Fruit fly (Drosophila melanogaster) whole organism, embryonic: ENCODE measurements around the gene GluProRS.

ENCODE experiments used
- BEAF-32 ChIP-seq: fragments of 200-800 bp; sonication (Bioruptor generic); optimal IDR thresholded peaks from 3 replicates; lab custom pipeline; 2017; ENCODE audit warnings: missing biosample characterization, missing genetic modification characterization, mild to moderate bottlenecking, moderate library complexity, missing genetic modification reagents
- Bdp1 ChIP-seq: fragments of 200-800 bp; sonication (Bioruptor generic); optimal IDR thresholded peaks from 3 replicates; lab custom pipeline; 2016; ENCODE audit warnings: missing biosample characterization, missing genetic modification characterization
- Bgb ChIP-seq: fragments of 200-800 bp; sonication (Bioruptor generic); IDR thresholded peaks from 2 replicates; pipeline ENCODE4 v1.3.6; 2022; ENCODE audit warnings: missing biosample characterization, missing genetic modification characterization; ENCODE audit not compliant: partially characterized antibody
- CG10147 ChIP-seq: fragments of 200-800 bp; sonication (Bioruptor generic); optimal IDR thresholded peaks from 2 replicates; lab custom pipeline; 2019; ENCODE audit warnings: missing biosample characterization, mild to moderate bottlenecking, missing genetic modification characterization, moderate library complexity
- CG11085 ChIP-seq: fragments of 200-800 bp; sonication (Bioruptor generic); IDR thresholded peaks from 2 replicates; pipeline ENCODE4 v1.3.6; 2022; ENCODE audit warnings: missing biosample characterization, missing genetic modification characterization
- CG11398 ChIP-seq: fragments of 200-800 bp; sonication (Bioruptor generic); optimal IDR thresholded peaks from 2 replicates; lab custom pipeline; 2016; ENCODE audit warnings: missing biosample characterization, missing genetic modification characterization
- CG11456 ChIP-seq: fragments of 200-800 bp; sonication (Bioruptor generic); IDR thresholded peaks from 3 replicates; pipeline ENCODE4 v1.3.6; 2022; ENCODE audit warnings: missing biosample characterization, missing genetic modification characterization
- CG11504 ChIP-seq: fragments of 200-800 bp; sonication (Bioruptor generic); optimal IDR thresholded peaks from 3 replicates; lab custom pipeline; 2019; ENCODE audit warnings: missing biosample characterization, mild to moderate bottlenecking, missing genetic modification characterization, moderate library complexity
- CG12155 ChIP-seq: fragments of 200-800 bp; sonication (Bioruptor generic); optimal IDR thresholded peaks from 3 replicates; lab custom pipeline; 2016; ENCODE audit warnings: missing biosample characterization, missing genetic modification characterization
- CG12219 ChIP-seq: fragments of 200-800 bp; sonication (Bioruptor generic); optimal IDR thresholded peaks from 3 replicates; lab custom pipeline; 2018; ENCODE audit warnings: missing biosample characterization, mild to moderate bottlenecking, missing genetic modification characterization
- CG15011 ChIP-seq: fragments of 200-800 bp; sonication (Bioruptor generic); optimal IDR thresholded peaks from 3 replicates; lab custom pipeline; 2018; ENCODE audit warnings: missing biosample characterization, mild to moderate bottlenecking, missing genetic modification characterization
- CG16813 ChIP-seq: fragments of 200-800 bp; sonication (Bioruptor generic); IDR thresholded peaks from 3 replicates; pipeline ENCODE4 v1.3.6; 2022; ENCODE audit warnings: missing biosample characterization, missing genetic modification characterization; ENCODE audit not compliant: partially characterized antibody
- CG17186 ChIP-seq: fragments of 200-800 bp; sonication (Bioruptor generic); optimal IDR thresholded peaks from 3 replicates; lab custom pipeline; 2017; ENCODE audit warnings: missing biosample characterization, missing genetic modification reagents, missing genetic modification characterization
- CG1832 ChIP-seq: fragments of 200-800 bp; sonication (Bioruptor generic); optimal IDR thresholded peaks from 2 replicates; lab custom pipeline; 2017; ENCODE audit warnings: missing biosample characterization, mild to moderate bottlenecking, missing genetic modification characterization, inconsistent platforms
- CG18599 ChIP-seq: fragments of 200-800 bp; sonication (Bioruptor generic); optimal IDR thresholded peaks from 3 replicates; lab custom pipeline; 2017; ENCODE audit warnings: missing biosample characterization, missing genetic modification characterization, mild to moderate bottlenecking, moderate library complexity, missing genetic modification reagents
- CG2712 ChIP-seq: fragments of 200-800 bp; optimal IDR thresholded peaks from 3 replicates; lab custom pipeline; 2019; ENCODE audit warnings: missing biosample characterization, mild to moderate bottlenecking, missing genetic modification characterization, moderate library complexity
- CG3065 ChIP-seq: fragments of 200-800 bp; sonication (Bioruptor generic); optimal IDR thresholded peaks from 2 replicates; lab custom pipeline; 2016; ENCODE audit warnings: missing biosample characterization, missing genetic modification characterization
- CG34224 ChIP-seq: fragments of 200-800 bp; sonication (Bioruptor generic); IDR thresholded peaks from 3 replicates; pipeline ENCODE4 v1.3.6; 2022; ENCODE audit warnings: missing biosample characterization, missing genetic modification characterization; ENCODE audit not compliant: partially characterized antibody
- CG34376 ChIP-seq: fragments of 200-800 bp; sonication (Bioruptor generic); optimal IDR thresholded peaks from 2 replicates; lab custom pipeline; 2018; ENCODE audit warnings: missing biosample characterization, mild to moderate bottlenecking, missing genetic modification characterization
- CG3995 ChIP-seq: fragments of 200-800 bp; sonication (Bioruptor generic); optimal IDR thresholded peaks from 3 replicates; lab custom pipeline; 2016; ENCODE audit warnings: missing biosample characterization, missing genetic modification characterization
- CG5245 ChIP-seq: fragments of 200-800 bp; sonication (Bioruptor generic); optimal IDR thresholded peaks from 3 replicates; lab custom pipeline; 2016; ENCODE audit warnings: missing biosample characterization, missing genetic modification characterization
- CG6765 ChIP-seq: fragments of 200-800 bp; sonication (Bioruptor generic); optimal IDR thresholded peaks from 3 replicates; lab custom pipeline; 2017; ENCODE audit warnings: missing biosample characterization, mild to moderate bottlenecking, missing genetic modification characterization
- CG7271 ChIP-seq: fragments of 200-800 bp; sonication (Bioruptor generic); optimal IDR thresholded peaks from 2 replicates; lab custom pipeline; 2018; ENCODE audit warnings: missing biosample characterization, mild to moderate bottlenecking, missing genetic modification characterization, moderate library complexity
- CG7928 ChIP-seq: fragments of 200-800 bp; sonication (Bioruptor generic); optimal IDR thresholded peaks from 2 replicates; lab custom pipeline; 2017; ENCODE audit warnings: missing biosample characterization, mild to moderate bottlenecking, missing genetic modification characterization
- CG7963 ChIP-seq: fragments of 200-800 bp; sonication (Bioruptor generic); IDR thresholded peaks from 3 replicates; pipeline ENCODE4 v1.3.6; 2022; ENCODE audit warnings: missing biosample characterization, missing genetic modification characterization; ENCODE audit not compliant: partially characterized antibody
- CG8281 ChIP-seq: fragments of 200-800 bp; sonication (Bioruptor generic); optimal IDR thresholded peaks from 2 replicates; lab custom pipeline; 2018; ENCODE audit warnings: missing biosample characterization, mild to moderate bottlenecking, missing genetic modification characterization, moderate library complexity
- CG9609 ChIP-seq: fragments of 200-800 bp; sonication (Bioruptor generic); optimal IDR thresholded peaks from 3 replicates; lab custom pipeline; 2016; ENCODE audit warnings: missing biosample characterization, missing genetic modification characterization
- Camta ChIP-seq: fragments of 200-800 bp; sonication (Bioruptor generic); optimal IDR thresholded peaks from 2 replicates; lab custom pipeline; 2016; ENCODE audit warnings: missing biosample characterization, missing genetic modification characterization
- E2f2 ChIP-seq: fragments of 200-800 bp; sonication (Bioruptor generic); IDR thresholded peaks from 2 replicates; pipeline ENCODE4 v1.3.6; 2022; ENCODE audit warnings: missing biosample characterization, missing genetic modification characterization
- Ets97D ChIP-seq: fragments of 200-800 bp; sonication (Bioruptor generic); optimal IDR thresholded peaks from 3 replicates; lab custom pipeline; 2016; ENCODE audit warnings: missing biosample characterization, missing genetic modification characterization
- MBD-R2 ChIP-seq: fragments of 200-800 bp; sonication (Bioruptor generic); IDR thresholded peaks from 2 replicates; pipeline ENCODE4 v1.3.6; 2022; ENCODE audit warnings: missing biosample characterization, missing genetic modification characterization
- Max ChIP-seq: fragments of 200-800 bp; sonication (Bioruptor generic); optimal IDR thresholded peaks from 2 replicates; lab custom pipeline; 2016; ENCODE audit warnings: missing biosample characterization, mild to moderate bottlenecking, missing genetic modification characterization
- Sry-β ChIP-seq: fragments of 200-800 bp; sonication (Bioruptor generic); optimal IDR thresholded peaks from 2 replicates; lab custom pipeline; 2018; ENCODE audit warnings: missing biosample characterization, mild to moderate bottlenecking, missing genetic modification characterization, moderate library complexity
- Xrp1 ChIP-seq: fragments of 200-800 bp; sonication (Bioruptor generic); IDR thresholded peaks from 2 replicates; pipeline ENCODE4 v1.3.6; 2022; ENCODE audit warnings: missing biosample characterization, missing genetic modification characterization
- amos ChIP-seq: fragments of 200-800 bp; sonication (Bioruptor generic); IDR thresholded peaks from 2 replicates; pipeline ENCODE4 v1.3.6; 2022; ENCODE audit warnings: missing biosample characterization, missing genetic modification characterization; ENCODE audit not compliant: partially characterized antibody
- bbx ChIP-seq: fragments of 200-800 bp; sonication (Bioruptor generic); IDR thresholded peaks from 2 replicates; pipeline ENCODE4 v1.3.6; 2022; ENCODE audit warnings: missing biosample characterization, missing genetic modification characterization; ENCODE audit not compliant: partially characterized antibody
- chn ChIP-seq: fragments of 200-800 bp; sonication (Bioruptor generic); optimal IDR thresholded peaks from 2 replicates; lab custom pipeline; 2016; ENCODE audit warnings: missing biosample characterization, missing genetic modification characterization
- croc ChIP-seq: fragments of 200-800 bp; sonication (Bioruptor generic); conservative IDR thresholded peaks from 3 replicates; pipeline ENCODE4 v1.3.6; 2022; ENCODE audit warnings: missing biosample characterization, missing genetic modification characterization
- crp ChIP-seq, 2 experiments: fragments of 200-800 bp; sonication (Bioruptor generic); optimal IDR thresholded peaks; 2 replicates in 1 of 2; 3 replicates in 1 of 2; lab custom pipeline; 2017; ENCODE audit warnings: missing biosample characterization in 2 of 2, missing genetic modification characterization in 2 of 2, mild to moderate bottlenecking in 1 of 2, moderate library complexity in 1 of 2
- danr ChIP-seq: fragments of 200-800 bp; sonication (Bioruptor generic); IDR thresholded peaks from 2 replicates; pipeline ENCODE4 v1.3.6; 2022; ENCODE audit warnings: missing biosample characterization, missing genetic modification characterization
- esg ChIP-seq: fragments of 200-800 bp; sonication (Bioruptor generic); conservative IDR thresholded peaks from 2 replicates; pipeline ENCODE4 v1.3.6; 2022; ENCODE audit warnings: missing biosample characterization, missing genetic modification characterization
- fd102C ChIP-seq: fragments of 200-800 bp; sonication (Bioruptor generic); optimal IDR thresholded peaks from 2 replicates; lab custom pipeline; 2018; ENCODE audit warnings: missing biosample characterization, mild to moderate bottlenecking, missing genetic modification characterization, moderate library complexity
- grau ChIP-seq: fragments of 200-800 bp; optimal IDR thresholded peaks from 3 replicates; lab custom pipeline; 2019; ENCODE audit warnings: missing biosample characterization, mild to moderate bottlenecking, missing genetic modification characterization, moderate library complexity
- gsb ChIP-seq: fragments of 200-800 bp; sonication (Bioruptor generic); IDR thresholded peaks from 2 replicates; pipeline ENCODE4 v1.3.6; 2022; ENCODE audit warnings: missing biosample characterization, missing genetic modification characterization
- insv ChIP-seq, 2 experiments: fragments of 200-800 bp; sonication (Bioruptor generic); optimal IDR thresholded peaks; 3 replicates each; lab custom pipeline; 2016 to 2018; ENCODE audit warnings: missing biosample characterization in 2 of 2, missing genetic modification characterization in 2 of 2
- lola ChIP-seq, 3 experiments: fragments of >200 bp in 2 of 3; fragments of 200-800 bp in 1 of 3; sonication (Bioruptor generic) in 1 of 3; optimal IDR thresholded peaks; 2 replicates each; lab custom pipeline; 2017 to 2019; ENCODE audit warnings: missing biosample characterization in 3 of 3, missing genetic modification characterization in 3 of 3, mild to moderate bottlenecking in 1 of 3, moderate library complexity in 1 of 3
- mirr ChIP-seq: fragments of 200-800 bp; sonication (Bioruptor generic); optimal IDR thresholded peaks from 3 replicates; lab custom pipeline; 2018; ENCODE audit warnings: missing biosample characterization, mild to moderate bottlenecking, missing genetic modification characterization
- pfk ChIP-seq: fragments of 200-800 bp; sonication (Bioruptor generic); optimal IDR thresholded peaks from 2 replicates; lab custom pipeline; 2018; ENCODE audit warnings: missing biosample characterization, mild to moderate bottlenecking, missing genetic modification characterization, moderate library complexity
- phol ChIP-seq: fragments of 200-800 bp; sonication (Bioruptor generic); optimal IDR thresholded peaks from 3 replicates; lab custom pipeline; 2018; ENCODE audit warnings: missing biosample characterization, mild to moderate bottlenecking, missing genetic modification characterization, moderate library complexity
- pum ChIP-seq: fragments of 200-800 bp; sonication (Bioruptor generic); optimal IDR thresholded peaks from 2 replicates; lab custom pipeline; 2016; ENCODE audit warnings: missing biosample characterization, missing genetic modification characterization
- pzg ChIP-seq: fragments of 200-800 bp; sonication (Bioruptor generic); optimal IDR thresholded peaks from 3 replicates; lab custom pipeline; 2018; ENCODE audit warnings: missing biosample characterization, mild to moderate bottlenecking, missing genetic modification characterization, moderate library complexity
- sim ChIP-seq: fragments of 200-800 bp; sonication (Bioruptor generic); IDR thresholded peaks from 2 replicates; pipeline ENCODE4 v1.3.6; 2022; ENCODE audit warnings: missing biosample characterization, missing genetic modification characterization
- sr ChIP-seq: fragments of 200-800 bp; sonication (Bioruptor generic); IDR thresholded peaks from 3 replicates; pipeline ENCODE4 v1.3.6; 2022; ENCODE audit warnings: missing biosample characterization, missing genetic modification characterization
- stc ChIP-seq: fragments of 200-800 bp; sonication (Bioruptor generic); IDR thresholded peaks from 2 replicates; pipeline ENCODE4 v1.3.6; 2022; ENCODE audit warnings: missing biosample characterization, missing genetic modification characterization

The GluProRS gene

dm6 chr3R:23996224-23996623 is 38.0 kb upstream of the GluProRS start, which contains the start of gene LSm3 (continued):
- no peak for TF ChIP-seq Sry-β (GFP tag; lab: Kevin White, UChicago)
- peak; percentile 48 for TF ChIP-seq E2f2 (GFP tag; lab: Robert Waterston, UW)
- TF ChIP-seq sr (GFP tag; lab: Robert Waterston, UW), result no peak
- TF ChIP-seq Bdp1, result no peak
- TF ChIP-seq BEAF-32 (GFP tag; lab: Kevin White, UChicago), result peak; percentile 23
- no peak for TF ChIP-seq CG11456 (GFP tag; lab: Robert Waterston, UW)
- no peak for TF ChIP-seq CG3995
- TF ChIP-seq pfk (GFP tag; lab: Kevin White, UChicago), result no peak
- 0 out of 3 replicates have a peak, but pooled peaks have one; percentile 24 for TF ChIP-seq CG34224 (GFP tag; lab: Robert Waterston, UW)
- TF ChIP-seq CG18599, result no peak
- TF ChIP-seq pzg (GFP tag; lab: Kevin White, UChicago), result peak; percentile 53
- TF ChIP-seq CG5245 (GFP tag; lab: Kevin White, UChicago), result no peak
- no peak for TF ChIP-seq stc
- TF ChIP-seq Bgb, result no peak
- TF ChIP-seq CG16813, result no peak
- TF ChIP-seq lola (GFP tag; optimal IDR thresholded peaks at IDR 0.05; lab: Kevin White, UChicago), result no peak
- no peak for TF ChIP-seq esg
- peak; percentile 99 for TF ChIP-seq CG17186 (GFP tag; lab: Kevin White, UChicago)
- TF ChIP-seq amos (GFP tag; lab: Robert Waterston, UW), result no peak
- TF ChIP-seq CG9609, result no peak
- TF ChIP-seq pum, result no peak
- no peak for TF ChIP-seq CG8281 (tag; lab: Kevin White, UChicago)
- TF ChIP-seq chn (GFP tag; lab: Kevin White, UChicago), result no peak
- TF ChIP-seq phol (tag; lab: Kevin White, UChicago), result no peak
- peak; percentile 25 for TF ChIP-seq Ets97D
- TF ChIP-seq CG7963 (GFP tag; lab: Robert Waterston, UW), result no peak
- TF ChIP-seq croc (GFP tag; lab: Robert Waterston, UW), result no peak
- TF ChIP-seq MBD-R2 (GFP tag; lab: Robert Waterston, UW), result peak; percentile 65
- no peak for TF ChIP-seq gsb
- no peak for TF ChIP-seq sim (GFP tag; lab: Robert Waterston, UW)
- no peak for TF ChIP-seq mirr (GFP tag; lab: Kevin White, UChicago)
- TF ChIP-seq Camta, result no peak
- TF ChIP-seq grau, result no peak
- no peak for TF ChIP-seq CG7928
- TF ChIP-seq crp (GFP tag; optimal IDR thresholded peaks at IDR 0.05; lab: Kevin White, UChicago), result peak in 1 of 2 experiments; percentile 43
- no peak for TF ChIP-seq fd102C (GFP tag; lab: Kevin White, UChicago)
- TF ChIP-seq CG3065, result no peak
- no peak for TF ChIP-seq CG15011 (GFP tag; lab: Kevin White, UChicago)
- no peak for TF ChIP-seq CG34376
- no peak for TF ChIP-seq CG2712
- no peak for TF ChIP-seq CG10147
- no peak for TF ChIP-seq Max (GFP tag; lab: Kevin White, UChicago)

dm6 chr3R:23995460-23995859 is 37.3 kb upstream of the GluProRS start, which contains the start of gene CG33108:
Gene CG33108, plus strand, starts transcription at chr3R:23995659.
- TF ChIP-seq CG11398 (GFP tag; lab: Kevin White, UChicago) (no peak), CG12155 (no peak), CG12219 (GFP tag; lab: Kevin White, UChicago) (no peak), bbx (GFP tag; lab: Robert Waterston, UW) (peak; percentile 36; the same call in 1 of the 2 replicates), CG11504 (tag; lab: Kevin White, UChicago) (no peak), danr (GFP tag; lab: Robert Waterston, UW) (no peak), CG1832 (GFP tag; lab: Kevin White, UChicago) (no peak), CG7271 (no peak), insv (GFP tag; optimal IDR thresholded peaks at IDR 0.05; lab: Kevin White, UChicago) (no peak), CG6765 (GFP tag; lab: Kevin White, UChicago) (no peak), Xrp1 (GFP tag; lab: Robert Waterston, UW) (no peak), CG11085 (GFP tag; lab: Robert Waterston, UW) (no peak)
